Worm (Caenorhabditis elegans) whole organism, mixed stage, embryonic: ENCODE measurements around the gene EGAP9.3.

Experiments
- M03D4.4 ChIP-seq: sonication (generic microtip); optimal IDR thresholded peaks from 2 replicates; lab custom pipeline; 2017; ENCODE audit warnings: mild to moderate bottlenecking, missing genetic modification characterization, missing compliant biosample characterization
- bed-3 ChIP-seq: fragments of 200-800 bp; sonication (Bioruptor generic); optimal IDR thresholded peaks from 3 replicates; lab custom pipeline; 2018; ENCODE audit warnings: mild to moderate bottlenecking, missing genetic modification characterization, moderate library complexity, missing compliant biosample characterization
- ceh-43 ChIP-seq: fragments of 200-800 bp; sonication (Bioruptor generic); optimal IDR thresholded peaks from 2 replicates; lab custom pipeline; 2018; ENCODE audit warnings: mild to moderate bottlenecking, missing genetic modification characterization, moderate library complexity, missing compliant biosample characterization
- ceh-83 ChIP-seq: fragments of 200-800 bp; sonication (Bioruptor generic); optimal IDR thresholded peaks from 2 replicates; lab custom pipeline; 2018; ENCODE audit warnings: mild to moderate bottlenecking, missing genetic modification characterization, missing compliant biosample characterization
- cnd-1 ChIP-seq: fragments of 200-800 bp; sonication (Bioruptor generic); optimal IDR thresholded peaks from 2 replicates; lab custom pipeline; 2018; ENCODE audit warnings: mild to moderate bottlenecking, missing genetic modification characterization, missing compliant biosample characterization
- drap-1 ChIP-seq: fragments of 200-800 bp; sonication (Bioruptor generic); optimal IDR thresholded peaks from 3 replicates; lab custom pipeline; 2018; ENCODE audit warnings: mild to moderate bottlenecking, missing genetic modification characterization, missing compliant biosample characterization
- elt-3 ChIP-seq: fragments of 150-350 bp; optimal IDR thresholded peaks from 2 replicates; lab custom pipeline; 2014; ENCODE audit warnings: missing biosample characterization, missing genetic modification characterization
- flh-1 ChIP-seq: fragments of 200-800 bp; sonication (Bioruptor generic); optimal IDR thresholded peaks from 2 replicates; lab custom pipeline; 2018; ENCODE audit warnings: mild to moderate bottlenecking, missing genetic modification characterization, moderate library complexity, missing compliant biosample characterization
- ham-2 ChIP-seq: fragments of 200-800 bp; sonication (Bioruptor generic); optimal IDR thresholded peaks from 2 replicates; lab custom pipeline; 2018; ENCODE audit warnings: mild to moderate bottlenecking, missing genetic modification characterization, missing compliant biosample characterization
- lsy-2 ChIP-seq: fragments of 150-350 bp; optimal IDR thresholded peaks from 2 replicates; lab custom pipeline; 2014; ENCODE audit warnings: missing biosample characterization, missing genetic modification characterization
- mep-1 ChIP-seq: fragments of 150-350 bp; optimal IDR thresholded peaks from 2 replicates; lab custom pipeline; 2017; ENCODE audit warnings: missing biosample characterization, missing genetic modification reagents, missing genetic modification characterization, inconsistent platforms
- nhr-12 ChIP-seq: fragments of 150-350 bp; optimal IDR thresholded peaks from 2 replicates; lab custom pipeline; 2014; ENCODE audit warnings: missing biosample characterization, missing genetic modification characterization
- nhr-2 ChIP-seq: fragments of 150-350 bp; optimal IDR thresholded peaks from 2 replicates; lab custom pipeline; 2014; ENCODE audit warnings: missing biosample characterization, missing genetic modification characterization
- nhr-237 ChIP-seq: fragments of 150-350 bp; optimal IDR thresholded peaks from 2 replicates; lab custom pipeline; 2014; ENCODE audit warnings: missing biosample characterization, missing genetic modification characterization
- pha-4 ChIP-seq: fragments of 150-350 bp; optimal IDR thresholded peaks from 2 replicates; lab custom pipeline; 2018; ENCODE audit warnings: missing biosample characterization, missing genetic modification reagents, missing genetic modification characterization
- sem-2 ChIP-seq: fragments of 200-800 bp; sonication (Bioruptor generic); optimal IDR thresholded peaks from 2 replicates; lab custom pipeline; 2018; ENCODE audit warnings: mild to moderate bottlenecking, missing genetic modification characterization, missing compliant biosample characterization
- sptf-1 ChIP-seq: sonication (generic microtip); optimal IDR thresholded peaks from 2 replicates; lab custom pipeline; 2017; ENCODE audit warnings: mild to moderate bottlenecking, missing genetic modification characterization, moderate library complexity, missing compliant biosample characterization
- tbx-8 ChIP-seq: fragments of 200-800 bp; sonication (Bioruptor generic); optimal IDR thresholded peaks from 2 replicates; lab custom pipeline; 2018; ENCODE audit warnings: mild to moderate bottlenecking, missing genetic modification characterization, moderate library complexity, missing compliant biosample characterization
- unc-120 ChIP-seq: sonication (generic microtip); optimal IDR thresholded peaks from 2 replicates; lab custom pipeline; 2017; ENCODE audit warnings: missing genetic modification characterization, missing compliant biosample characterization; ENCODE audit not compliant: poor library complexity, severe bottlenecking
- unc-39 ChIP-seq: fragments of 150-350 bp; optimal IDR thresholded peaks from 2 replicates; lab custom pipeline; 2014; ENCODE audit warnings: missing biosample characterization, missing genetic modification characterization
- unc-62 ChIP-seq: fragments of 150-350 bp; optimal IDR thresholded peaks from 2 replicates; lab custom pipeline; 2014; ENCODE audit warnings: missing biosample characterization, missing genetic modification reagents, missing genetic modification characterization
- zip-8 ChIP-seq: fragments of 150-350 bp; optimal IDR thresholded peaks from 2 replicates; lab custom pipeline; 2014; ENCODE audit warnings: missing biosample characterization, missing genetic modification characterization

EGAP9.3 gene

DNA sequence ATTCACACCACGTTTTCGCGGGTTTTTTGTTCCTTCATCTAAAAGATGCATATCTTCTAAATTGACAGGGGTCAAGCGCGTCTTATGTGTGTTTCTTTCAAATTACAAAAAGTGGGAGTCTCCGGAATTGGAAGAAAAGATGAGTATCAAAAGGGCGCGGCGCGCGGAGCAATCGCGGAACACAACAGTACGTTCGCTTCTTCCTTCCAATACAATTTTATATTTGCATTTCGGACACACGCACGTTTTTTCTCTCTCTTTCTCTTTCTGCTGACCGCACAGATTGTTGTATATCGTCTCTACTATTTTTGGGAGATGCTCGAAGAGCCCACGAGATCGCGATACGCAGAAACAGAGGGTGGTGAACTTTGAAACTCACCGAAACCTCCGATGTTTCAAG lies 31.6 kb downstream of the EGAP9.3 start:
- TF ChIP-seq unc-120 (tag; lab: Kevin White, UChicago): no peak
- no peak for TF ChIP-seq nhr-12 (tag; lab: Kevin White, UChicago)
- peak; percentile 9 for TF ChIP-seq zip-8
- TF ChIP-seq, all 35 proteins: peak for 1

DNA sequence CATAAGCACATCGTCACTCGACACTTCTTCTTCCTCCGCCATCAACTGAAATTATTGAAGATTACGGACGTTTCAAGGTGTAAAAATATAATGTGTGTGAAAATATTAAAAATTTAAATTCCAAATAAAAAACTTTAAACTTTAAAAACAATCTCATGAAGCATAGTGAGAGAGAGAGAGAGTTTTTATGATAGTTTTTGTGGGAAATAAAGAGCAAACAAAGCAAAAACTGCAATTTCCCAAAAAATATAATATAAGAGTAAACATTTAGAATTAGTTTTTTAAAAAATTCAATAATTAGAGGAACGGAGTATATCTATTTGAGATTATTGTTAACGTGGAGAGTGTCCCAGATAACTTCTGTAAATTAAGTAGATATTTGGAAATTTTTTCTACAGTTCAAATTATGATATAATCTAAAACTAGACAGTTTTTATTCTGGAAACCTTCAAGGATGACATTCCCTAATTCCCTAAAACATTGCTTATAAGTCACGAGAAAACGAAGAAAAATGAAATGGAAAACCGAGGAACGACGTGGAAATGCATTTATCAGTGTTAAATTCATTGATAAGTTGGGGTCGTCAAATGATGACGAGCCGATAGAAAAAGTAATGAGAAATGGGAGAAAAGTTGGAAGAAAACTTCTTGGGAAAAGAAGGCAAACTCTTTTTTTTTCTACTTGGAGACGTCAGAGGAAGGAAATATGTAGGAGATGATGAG lies 33.3 kb downstream of the EGAP9.3 start, which contains the start of gene dre-1:
TSS of gene dre-1 (minus strand) at position 51 of the 722 bp plus-strand sequence.
- TF ChIP-seq flh-1 (GFP tag; lab: Kevin White, UChicago): no peak
- no peak for TF ChIP-seq elt-3 (tag; lab: Kevin White, UChicago)
- TF ChIP-seq ceh-83 (GFP tag; lab: Kevin White, UChicago): no peak

DNA sequence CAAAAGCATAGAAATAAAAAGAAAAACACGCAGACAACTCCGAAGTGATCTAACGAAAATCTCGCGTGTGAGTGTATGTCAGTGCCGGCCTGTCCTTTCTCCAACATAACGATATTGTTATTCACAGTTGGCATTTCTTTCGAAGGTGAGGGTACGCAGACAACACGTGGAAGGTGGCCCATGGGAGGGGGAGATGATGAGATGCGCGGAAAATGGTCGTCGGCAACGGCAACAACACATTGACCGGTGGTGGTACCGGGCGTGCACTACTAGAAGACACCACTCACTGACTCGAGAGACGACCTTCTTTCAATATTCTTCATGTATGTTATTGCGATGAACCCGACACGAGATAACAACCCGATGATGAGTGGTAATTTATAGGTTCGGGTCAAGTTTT lies 34.9 kb downstream of the EGAP9.3 start:
- peak; percentile 95 for TF ChIP-seq nhr-2
- no peak for TF ChIP-seq M03D4.4 (tag; lab: Kevin White, UChicago)

DNA sequence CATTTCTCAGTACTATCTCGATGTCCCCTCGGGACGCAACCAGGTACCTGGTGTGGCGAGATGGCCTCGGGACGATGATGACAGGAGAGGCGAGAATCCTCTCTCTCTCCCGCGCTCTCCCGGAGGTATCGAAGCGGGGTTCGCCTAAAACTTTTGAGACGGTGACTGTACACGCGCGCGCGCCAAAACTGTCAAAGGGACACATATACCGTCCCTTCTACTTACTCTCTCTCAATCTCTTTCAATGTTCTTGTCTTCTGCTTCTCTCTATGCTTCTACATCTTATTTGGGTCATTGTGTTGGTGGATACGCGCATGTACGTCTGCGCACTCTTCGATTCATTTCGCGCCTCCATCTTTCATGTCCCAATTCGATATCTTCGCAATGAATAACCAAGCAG lies 38.0 kb downstream of the EGAP9.3 start:
- peak; percentile 84 for TF ChIP-seq ham-2 (GFP tag; lab: Kevin White, UChicago)
- TF ChIP-seq unc-62 (GFP tag; lab: Kevin White, UChicago): no peak
- peak; percentile 2 for TF ChIP-seq unc-120 (tag; lab: Kevin White, UChicago)
- TF ChIP-seq ceh-83 (GFP tag; lab: Kevin White, UChicago): no peak
- TF ChIP-seq sem-2: no peak
- no peak for TF ChIP-seq bed-3 (GFP tag; lab: Kevin White, UChicago)
- TF ChIP-seq cnd-1: peak; percentile 48
- TF ChIP-seq sptf-1 (tag; lab: Kevin White, UChicago): no peak
- TF ChIP-seq, all 35 proteins: peak for 3

DNA sequence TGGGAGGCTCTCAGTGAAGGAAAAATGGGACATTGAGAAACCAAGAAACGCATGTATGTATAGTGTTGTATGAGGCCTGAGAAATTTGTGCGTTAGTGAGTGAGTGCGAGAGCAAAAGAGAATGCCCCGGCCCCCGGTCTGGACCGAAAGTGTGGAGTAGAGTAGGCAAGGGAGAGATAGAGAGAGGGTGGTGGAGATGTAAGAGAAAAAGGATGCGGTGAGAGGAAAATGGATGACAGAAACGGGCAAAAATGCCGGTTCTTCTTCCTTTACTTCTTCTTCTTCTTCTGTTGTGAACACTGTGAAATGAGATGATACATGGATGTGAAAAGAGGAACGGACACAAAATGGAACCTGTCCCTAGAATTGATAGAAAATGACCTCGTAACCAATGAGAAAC lies 41.6 kb downstream of the EGAP9.3 start:
- no peak for TF ChIP-seq lsy-2 (tag; lab: Kevin White, UChicago)
- peak; percentile 12 for TF ChIP-seq unc-120 (tag; lab: Kevin White, UChicago)
- no peak for TF ChIP-seq unc-39 (tag; lab: Kevin White, UChicago)
- TF ChIP-seq ceh-43 (GFP tag; lab: Kevin White, UChicago): no peak
- no peak for TF ChIP-seq M03D4.4 (tag; lab: Kevin White, UChicago)
- TF ChIP-seq sptf-1 (tag; lab: Kevin White, UChicago): peak; percentile 44
- TF ChIP-seq pha-4: no peak
- no peak for TF ChIP-seq zip-8
- no peak for TF ChIP-seq tbx-8 (GFP tag; lab: Kevin White, UChicago)

DNA sequence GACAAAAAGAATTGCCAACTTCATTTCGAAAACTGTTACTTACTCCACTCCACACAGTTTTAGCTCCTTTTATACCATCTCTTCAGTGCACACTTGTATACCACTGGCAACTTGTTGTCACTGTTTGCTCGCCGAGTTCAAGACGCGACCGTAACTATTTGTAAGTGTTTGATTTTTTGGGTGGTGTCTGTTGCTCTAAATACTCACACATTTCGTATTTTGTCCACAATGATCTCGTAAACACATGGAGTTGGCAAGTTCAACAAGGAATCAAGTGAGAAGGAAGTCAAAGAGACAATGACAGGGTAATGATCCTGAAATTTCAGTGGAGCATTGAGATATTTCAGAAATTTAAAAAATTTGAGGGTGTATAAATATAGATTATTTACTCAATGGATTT lies 46.9 kb downstream of the EGAP9.3 start, which contains the start of gene hpo-26:
TSS of gene hpo-26 (minus strand) at position 31 of the 400 bp plus-strand sequence.
- TF ChIP-seq M03D4.4 (tag; lab: Kevin White, UChicago): no peak
- TF ChIP-seq mep-1 (tag; lab: Kevin White, UChicago): no peak
- no peak for TF ChIP-seq ham-2 (GFP tag; lab: Kevin White, UChicago)
- TF ChIP-seq nhr-237: no peak
- no peak for TF ChIP-seq tbx-8 (GFP tag; lab: Kevin White, UChicago)
- no peak for TF ChIP-seq zip-8
- no peak for TF ChIP-seq drap-1 (GFP tag; lab: Kevin White, UChicago)
